Worm (Caenorhabditis elegans) whole organism, L4 larva: ENCODE measurements around the gene T05B4.10.

ENCODE experiments used
- F10B5.3 ChIP-seq: sonication (generic microtip); optimal IDR thresholded peaks from 2 replicates; lab custom pipeline; 2016; ENCODE audit warnings: mild to moderate bottlenecking, missing genetic modification characterization, missing compliant biosample characterization
- aly-2 ChIP-seq: sonication (generic microtip); optimal IDR thresholded peaks from 2 replicates; lab custom pipeline; 2018; ENCODE audit warnings: missing biosample characterization, missing genetic modification characterization
- fkh-10 ChIP-seq: fragments of 150-350 bp; optimal IDR thresholded peaks from 2 replicates; lab custom pipeline; 2014; ENCODE audit warnings: missing biosample characterization, missing genetic modification reagents, missing genetic modification characterization
- lin-15B ChIP-seq: fragments of 150-350 bp; sonication (generic microtip); optimal IDR thresholded peaks from 3 replicates; lab custom pipeline; 2014; ENCODE audit warnings: missing biosample characterization, missing genetic modification characterization
- lsy-2 ChIP-seq, 2 experiments: fragments of 150-350 bp in 1 of 2; sonication (generic microtip) in 1 of 2; optimal IDR thresholded peaks; 2 replicates each; lab custom pipeline; 2014 to 2017; ENCODE audit warnings: missing biosample characterization in 2 of 2, missing genetic modification characterization in 2 of 2
- nhr-11 ChIP-seq: fragments of 150-350 bp; optimal IDR thresholded peaks from 2 replicates; lab custom pipeline; 2014; ENCODE audit warnings: missing biosample characterization, missing genetic modification characterization
- nhr-237 ChIP-seq: sonication (generic microtip); optimal IDR thresholded peaks from 2 replicates; lab custom pipeline; 2017; ENCODE audit warnings: missing biosample characterization, missing genetic modification characterization
- pha-4 ChIP-seq, 2 experiments: fragments of 150-350 bp in 1 of 2; fragments of 200-800 bp in 1 of 2; sonication (Bioruptor generic) in 1 of 2; IDR thresholded peaks in 1 of 2; optimal IDR thresholded peaks in 1 of 2; 2 replicates each; pipeline versions ENCODE4 v1.3.6 to Lab custom; 2014 to 2022; ENCODE audit warnings: missing genetic modification characterization in 2 of 2, missing genetic modification reagents in 2 of 2, missing biosample characterization in 1 of 2, missing compliant biosample characterization in 1 of 2
- unc-62 ChIP-seq, 3 experiments: fragments of 150-350 bp in 1 of 3; sonication (generic microtip); optimal IDR thresholded peaks in 2 of 3; peaks in 1 of 3; 1 replicate in 1 of 3; 2 replicates in 2 of 3; lab custom pipeline; 2014 to 2017; ENCODE audit warnings: missing biosample characterization in 3 of 3, missing genetic modification characterization in 3 of 3, missing genetic modification reagents in 3 of 3, missing genotype in 1 of 3

DNA sequence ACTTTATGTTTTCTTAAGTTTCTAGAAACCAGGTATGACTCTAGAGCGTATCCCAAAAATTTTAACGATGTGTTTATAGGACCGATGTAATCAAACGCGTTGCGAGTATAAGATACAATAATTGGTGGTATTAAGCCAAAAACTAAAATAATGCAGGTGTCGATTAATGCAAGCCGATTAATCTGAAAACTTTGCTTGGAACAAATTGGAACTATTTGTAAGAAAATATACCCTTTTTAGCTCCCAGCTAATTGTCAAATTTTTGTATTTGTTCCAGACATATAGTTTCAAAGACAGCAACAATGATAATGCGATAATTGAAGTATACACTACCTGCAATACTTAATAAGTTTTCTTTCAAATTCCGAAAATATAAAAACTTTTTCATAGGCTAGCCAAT, 39.2 kb downstream of the T05B4.10 start, which contains the start of gene srh-211:
- TF ChIP-seq pha-4 (GFP tag; IDR thresholded peaks at IDR 0.05; lab: Robert Waterston, UW) (no peak), pha-4 (tag; optimal IDR thresholded peaks at IDR 0.05; lab: Kevin White, UChicago) (no peak), F10B5.3 (no peak), fkh-10 (GFP tag; lab: Kevin White, UChicago) (no peak), nhr-11 (tag; lab: Kevin White, UChicago) (no peak), lsy-2 (tag; optimal IDR thresholded peaks at IDR 0.05; lab: Kevin White, UChicago) (no peak), unc-62 (GFP tag; optimal IDR thresholded peaks at IDR 0.05 in 1 of 2; lab: Kevin White, UChicago) (no peak), unc-62 (tag; optimal IDR thresholded peaks at IDR 0.05; lab: Kevin White, UChicago) (no peak), lin-15B (tag; lab: Kevin White, UChicago) (no peak), aly-2 (no peak), nhr-237 (tag; lab: Kevin White, UChicago) (no peak)
